Worm (Caenorhabditis elegans) whole organism, mixed stage, embryonic: ENCODE measurements around the gene F37A4.2.

ENCODE experiments used
- elt-3 ChIP-seq: fragments of 150-350 bp; optimal IDR thresholded peaks from 2 replicates; lab custom pipeline; 2014; ENCODE audit warnings: missing biosample characterization, missing genetic modification characterization
- nhr-28 ChIP-seq: fragments of 150-350 bp; optimal IDR thresholded peaks from 2 replicates; lab custom pipeline; 2014; ENCODE audit warnings: missing biosample characterization, missing genetic modification characterization

ce11 chrIII:6693285-6693684 lies 29.0 kb upstream of the F37A4.2 start:
- TF ChIP-seq nhr-28 = no peak
- no peak for TF ChIP-seq elt-3 (tag; lab: Kevin White, UChicago)
